Fruit fly (Drosophila melanogaster) whole organism, pupa: Measurements from ENCODE around the gene CG9192.
"Not testable (repeated sequence)": the region's sequence is repeated elsewhere in the genome, so short reads cannot be mapped to it uniquely, and the experiment has no call there.

ENCODE experiments used
- CG10348 ChIP-seq: fragments of 200-800 bp; sonication (Bioruptor generic); IDR thresholded peaks from 2 replicates; pipeline ENCODE4 v1.3.6; 2022; ENCODE audit warnings: missing biosample characterization, missing genetic modification characterization
- CG12605 ChIP-seq: fragments of 200-800 bp; sonication (Bioruptor generic); IDR thresholded peaks from 2 replicates; pipeline ENCODE4 v1.3.6; 2022; ENCODE audit warnings: missing biosample characterization, missing genetic modification characterization
- CG13204 ChIP-seq: fragments of 200-800 bp; sonication (Bioruptor generic); optimal IDR thresholded peaks from 2 replicates; lab custom pipeline; 2018; ENCODE audit warnings: missing biosample characterization, mild to moderate bottlenecking, missing genetic modification characterization, moderate library complexity
- CG14655 ChIP-seq: fragments of 200-800 bp; sonication (Bioruptor generic); optimal IDR thresholded peaks from 3 replicates; lab custom pipeline; 2017; ENCODE audit warnings: mild to moderate bottlenecking, missing biosample characterization, missing genetic modification reagents, missing genetic modification characterization
- CG15710 ChIP-seq: fragments of 200-800 bp; sonication (Bioruptor generic); optimal IDR thresholded peaks from 2 replicates; lab custom pipeline; 2018; ENCODE audit warnings: missing biosample characterization, mild to moderate bottlenecking, missing genetic modification characterization, moderate library complexity
- CG17806 ChIP-seq: fragments of 200-800 bp; sonication (Bioruptor generic); optimal IDR thresholded peaks from 2 replicates; lab custom pipeline; 2018; ENCODE audit warnings: missing biosample characterization, mild to moderate bottlenecking, missing genetic modification characterization, moderate library complexity
- CG32121 ChIP-seq: fragments of 200-800 bp; sonication (Bioruptor generic); IDR thresholded peaks from 2 replicates; pipeline ENCODE4 v1.3.6; 2022; ENCODE audit warnings: missing biosample characterization, missing genetic modification characterization
- CG34367 ChIP-seq: fragments of 200-800 bp; sonication (Bioruptor generic); optimal IDR thresholded peaks from 2 replicates; lab custom pipeline; 2018; ENCODE audit warnings: missing biosample characterization, mild to moderate bottlenecking, missing genetic modification characterization
- CG4496 ChIP-seq: fragments of 200-800 bp; sonication (Bioruptor generic); IDR thresholded peaks from 3 replicates; pipeline ENCODE4 v1.3.6; 2022; ENCODE audit warnings: missing biosample characterization, missing genetic modification characterization
- CG8159 ChIP-seq: fragments of 200-800 bp; sonication (Bioruptor generic); optimal IDR thresholded peaks from 3 replicates; lab custom pipeline; 2018; ENCODE audit warnings: missing biosample characterization, mild to moderate bottlenecking, missing genetic modification characterization, moderate library complexity
- CG8301 ChIP-seq: fragments of 200-800 bp; sonication (Bioruptor generic); optimal IDR thresholded peaks from 2 replicates; lab custom pipeline; 2018; ENCODE audit warnings: missing biosample characterization, mild to moderate bottlenecking, missing genetic modification characterization
- CG9948 ChIP-seq: fragments of 200-800 bp; sonication (Bioruptor generic); optimal IDR thresholded peaks from 2 replicates; lab custom pipeline; 2018; ENCODE audit warnings: missing biosample characterization, mild to moderate bottlenecking, missing genetic modification characterization, moderate library complexity
- D1 ChIP-seq: fragments of 200-800 bp; sonication (Bioruptor generic); optimal IDR thresholded peaks from 2 replicates; lab custom pipeline; 2018; ENCODE audit warnings: missing biosample characterization, mild to moderate bottlenecking, missing genetic modification characterization, moderate library complexity
- EcR ChIP-seq: fragments of 200-800 bp; sonication (Bioruptor generic); optimal IDR thresholded peaks from 3 replicates; lab custom pipeline; 2019; ENCODE audit warnings: missing biosample characterization, missing genetic modification characterization, mild to moderate bottlenecking, moderate library complexity, missing genetic modification reagents
- Ets98B ChIP-seq: fragments of 200-800 bp; sonication (Bioruptor generic); IDR thresholded peaks from 2 replicates; pipeline ENCODE4 v1.3.6; 2022; ENCODE audit warnings: missing biosample characterization, missing genetic modification characterization
- Pif1A ChIP-seq: fragments of 200-800 bp; sonication (Bioruptor generic); optimal IDR thresholded peaks from 3 replicates; lab custom pipeline; 2016; ENCODE audit warnings: missing biosample characterization, missing genetic modification characterization
- Pif1B ChIP-seq: fragments of 200-800 bp; sonication (Bioruptor generic); optimal IDR thresholded peaks from 3 replicates; lab custom pipeline; 2016; ENCODE audit warnings: missing biosample characterization, missing genetic modification characterization
- Snoo ChIP-seq: fragments of 200-800 bp; sonication (Bioruptor generic); optimal IDR thresholded peaks from 3 replicates; lab custom pipeline; 2017; ENCODE audit warnings: missing biosample characterization, mild to moderate bottlenecking, missing genetic modification characterization, inconsistent platforms
- fd96Ca ChIP-seq: fragments of 200-800 bp; sonication (Bioruptor generic); IDR thresholded peaks from 3 replicates; pipeline ENCODE4 v1.3.6; 2022; ENCODE audit warnings: missing biosample characterization, missing genetic modification characterization
- gl ChIP-seq: fragments of 200-800 bp; sonication (Bioruptor generic); optimal IDR thresholded peaks from 2 replicates; lab custom pipeline; 2018; ENCODE audit warnings: missing biosample characterization, mild to moderate bottlenecking, missing genetic modification characterization
- rn ChIP-seq: fragments of 200-800 bp; sonication (Bioruptor generic); IDR thresholded peaks from 2 replicates; pipeline ENCODE4 v1.3.6; 2022; ENCODE audit warnings: missing biosample characterization, missing genetic modification characterization

The CG9192 gene

dm6 chr3L:1251712-1252111 lies 13.6 kb upstream of the CG9192 start, which contains the start of the genes CG9130 and CG9133:
Gene CG9130 (plus strand): TSS chr3L:1252012.
Gene CG9133 (plus strand): TSS chr3L:1252012.
- no peak for TF ChIP-seq CG17806 (tag; lab: Kevin White, UChicago)
- TF ChIP-seq D1: no peak

- TF ChIP-seq EcR (GFP tag; lab: Kevin White, UChicago) (no peak), Pif1B (GFP tag; lab: Kevin White, UChicago) (no peak), D1 (no peak)
- TF ChIP-seq, all 21 proteins: peak for 0
Observed at dm6 chr3L:1250396-1250795, 12.3 kb upstream of the CG9192 start, which contains the start of gene Bfc. Gene Bfc (plus strand): TSS chr3L:1250696.

dm6 chr3L:1247627-1248295 lies 9.6 kb upstream of the CG9192 start, which contains the start of the genes Psf1 and Sac1:
Gene Psf1 (minus strand): TSS chr3L:1247677.
Gene Sac1 (plus strand): TSS chr3L:1247817.
- TF ChIP-seq Snoo (no peak), CG17806 (tag; lab: Kevin White, UChicago) (no peak), D1 (no peak), rn (0 out of 2 replicates have a peak, but pooled peaks have one; percentile 13), CG8301 (no peak), CG12605 (no peak), fd96Ca (GFP tag; lab: Robert Waterston, UW) (peak; percentile 51; the same call in 1 of the 3 replicates), EcR (GFP tag; lab: Kevin White, UChicago) (no peak), CG10348 (no peak), CG34367 (tag; lab: Kevin White, UChicago) (peak; percentile 1), Pif1B (GFP tag; lab: Kevin White, UChicago) (no peak), gl (tag; lab: Kevin White, UChicago) (no peak), CG15710 (tag; lab: Kevin White, UChicago) (peak; percentile 26), CG8159 (tag; lab: Kevin White, UChicago) (peak; percentile 19), Pif1A (GFP tag; lab: Kevin White, UChicago) (no peak), CG14655 (no peak), CG4496 (GFP tag; lab: Robert Waterston, UW) (0 out of 3 replicates have a peak, but pooled peaks have one; percentile 47), CG9948 (tag; lab: Kevin White, UChicago) (no peak)

- not testable (repeated sequence) for TF ChIP-seq CG17806 (tag; lab: Kevin White, UChicago); Snoo; CG32121 (GFP tag; lab: Robert Waterston, UW)
Observed at dm6 chr3L:1246823-1247222, 8.7 kb upstream of the CG9192 start, which contains the start of gene CG32318. Gene CG32318 (minus strand): TSS chr3L:1246923.

dm6 chr3L:1245810-1246209 lies 7.7 kb upstream of the CG9192 start, which contains the start of gene Klp61F:
Gene Klp61F (minus strand): TSS chr3L:1245910.
- not testable (repeated sequence) for TF ChIP-seq Pif1A (GFP tag; lab: Kevin White, UChicago); fd96Ca (GFP tag; lab: Robert Waterston, UW); Snoo
- TF ChIP-seq, all 21 proteins: peak for 0; not testable (repeated sequence) for 21

dm6 chr3L:1235426-1235825 lies 2.7 kb downstream of the CG9192 start, which contains the start of gene galene:
Gene galene (plus strand): TSS chr3L:1235726.
- TF ChIP-seq Snoo (no peak), Ets98B (GFP tag; lab: Robert Waterston, UW) (no peak), Pif1A (GFP tag; lab: Kevin White, UChicago) (no peak), fd96Ca (GFP tag; lab: Robert Waterston, UW) (no peak), CG8301 (no peak), CG34367 (tag; lab: Kevin White, UChicago) (no peak), CG14655 (no peak)

- TF ChIP-seq fd96Ca (GFP tag; lab: Robert Waterston, UW): no peak
- no peak for TF ChIP-seq CG13204
- TF ChIP-seq Pif1B (GFP tag; lab: Kevin White, UChicago): no peak
Observed at dm6 chr3L:1233830-1234229, 4.3 kb downstream of the CG9192 start, which contains the start of gene CG33966. Gene CG33966 (plus strand): TSS chr3L:1234130.

dm6 chr3L:1232582-1232981 lies 5.5 kb downstream of the CG9192 start, which contains the start of gene CG33965:
Gene CG33965 (plus strand): TSS chr3L:1232882.
- TF ChIP-seq gl (tag; lab: Kevin White, UChicago): no peak
- no peak for TF ChIP-seq CG10348
- no peak for TF ChIP-seq CG9948 (tag; lab: Kevin White, UChicago)
- TF ChIP-seq CG8159 (tag; lab: Kevin White, UChicago): no peak
- TF ChIP-seq CG4496 (GFP tag; lab: Robert Waterston, UW): no peak
- no peak for TF ChIP-seq EcR (GFP tag; lab: Kevin White, UChicago)
- TF ChIP-seq Pif1B (GFP tag; lab: Kevin White, UChicago): no peak
- TF ChIP-seq rn: no peak
- no peak for TF ChIP-seq CG12605
- TF ChIP-seq, all 21 proteins: peak for 0
